Fruit fly (Drosophila melanogaster) whole organism, embryonic: Measurements from ENCODE around the gene SPoCk.

Experiments used
- Abd-B ChIP-seq: fragments of 200-800 bp; sonication (Bioruptor generic); optimal IDR thresholded peaks from 2 replicates; lab custom pipeline; 2018; ENCODE audit warnings: missing biosample characterization, mild to moderate bottlenecking, missing genetic modification characterization, moderate library complexity
- Aef1 ChIP-seq: fragments of 200-800 bp; sonication (Bioruptor generic); IDR thresholded peaks from 3 replicates; pipeline ENCODE4 v1.3.6; 2022; ENCODE audit warnings: missing biosample characterization, missing genetic modification characterization
- CG11093 ChIP-seq: fragments of 200-800 bp; sonication (Bioruptor generic); IDR thresholded peaks from 3 replicates; pipeline ENCODE4 v1.3.6; 2022; ENCODE audit warnings: missing biosample characterization, missing genetic modification characterization
- CG13296 ChIP-seq: fragments of 200-800 bp; sonication (Bioruptor generic); optimal IDR thresholded peaks from 3 replicates; lab custom pipeline; 2018; ENCODE audit warnings: missing biosample characterization, mild to moderate bottlenecking, missing genetic modification characterization
- CG31441 ChIP-seq: fragments of 200-800 bp; sonication (Bioruptor generic); IDR thresholded peaks from 2 replicates; pipeline ENCODE4 v1.3.6; 2022; ENCODE audit warnings: missing biosample characterization, missing genetic modification characterization
- CG32767 ChIP-seq: fragments of 200-800 bp; sonication (Bioruptor generic); IDR thresholded peaks from 2 replicates; pipeline ENCODE4 v1.3.6; 2022; ENCODE audit warnings: missing biosample characterization, missing genetic modification characterization
- CG8478 ChIP-seq: fragments of >200 bp; optimal IDR thresholded peaks from 2 replicates; lab custom pipeline; 2018
- Sry-β ChIP-seq: fragments of 200-800 bp; sonication (Bioruptor generic); optimal IDR thresholded peaks from 2 replicates; lab custom pipeline; 2018; ENCODE audit warnings: missing biosample characterization, mild to moderate bottlenecking, missing genetic modification characterization, moderate library complexity
- crp ChIP-seq, 2 experiments: fragments of 200-800 bp; sonication (Bioruptor generic); optimal IDR thresholded peaks; 2 replicates in 1 of 2; 3 replicates in 1 of 2; lab custom pipeline; 2017; ENCODE audit warnings: missing biosample characterization in 2 of 2, missing genetic modification characterization in 2 of 2, mild to moderate bottlenecking in 1 of 2, moderate library complexity in 1 of 2
- fru ChIP-seq: fragments of >200 bp; optimal IDR thresholded peaks from 2 replicates; lab custom pipeline; 2017
- hth ChIP-seq: fragments of >200 bp; optimal IDR thresholded peaks from 2 replicates; lab custom pipeline; 2017; ENCODE audit warnings: inconsistent platforms
- tgo ChIP-seq: fragments of 200-800 bp; sonication (Bioruptor generic); IDR thresholded peaks from 3 replicates; pipeline ENCODE4 v1.3.6; 2022; ENCODE audit warnings: missing biosample characterization, missing genetic modification characterization

DNA sequence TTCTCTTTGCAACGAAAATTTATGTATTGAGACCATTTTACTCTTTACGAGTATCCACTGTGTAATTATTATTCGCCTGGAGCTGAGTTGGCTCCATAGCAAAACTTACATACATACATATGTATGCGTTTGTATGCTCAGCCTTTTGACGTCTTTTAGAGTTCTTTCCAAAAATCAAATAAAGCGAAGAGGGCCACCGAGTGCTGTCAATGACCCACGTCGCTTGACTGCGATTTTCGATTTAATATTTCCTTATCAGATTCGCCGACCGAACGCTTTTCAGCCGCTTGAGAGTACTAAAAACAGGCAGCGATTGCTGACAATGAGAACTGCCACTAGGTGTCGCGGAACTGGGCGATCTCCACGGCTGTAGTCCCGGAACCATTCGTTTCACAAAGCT, 25.2 kb downstream of the SPoCk start:
- no peak for TF ChIP-seq CG32767 (GFP tag; lab: Robert Waterston, UW)
- TF ChIP-seq Abd-B: no peak
- TF ChIP-seq Aef1: no peak
- TF ChIP-seq crp (GFP tag; optimal IDR thresholded peaks at IDR 0.05; lab: Kevin White, UChicago): no peak
- no peak for TF ChIP-seq CG13296
- TF ChIP-seq tgo (GFP tag; lab: Robert Waterston, UW): no peak
- no peak for TF ChIP-seq Sry-β
- no peak for TF ChIP-seq CG31441 (GFP tag; lab: Robert Waterston, UW)
- no peak for TF ChIP-seq CG11093 (GFP tag; lab: Robert Waterston, UW)
- TF ChIP-seq hth (lab: Kevin White, UChicago): no peak
- no peak for TF ChIP-seq fru
- no peak for TF ChIP-seq CG8478 (lab: Kevin White, UChicago)
